Worm (Caenorhabditis elegans) whole organism, mixed stage, embryonic: ENCODE results near the gene imp-2.

Experiments
- M03D4.4 ChIP-seq: sonication (generic microtip); optimal IDR thresholded peaks from 2 replicates; lab custom pipeline; 2017; ENCODE audit warnings: mild to moderate bottlenecking, missing genetic modification characterization, missing compliant biosample characterization
- bed-3 ChIP-seq: fragments of 200-800 bp; sonication (Bioruptor generic); optimal IDR thresholded peaks from 3 replicates; lab custom pipeline; 2018; ENCODE audit warnings: mild to moderate bottlenecking, missing genetic modification characterization, moderate library complexity, missing compliant biosample characterization
- ceh-39 ChIP-seq: fragments of 150-350 bp; optimal IDR thresholded peaks from 2 replicates; lab custom pipeline; 2014; ENCODE audit warnings: missing biosample characterization, missing genetic modification characterization
- ceh-43 ChIP-seq: fragments of 200-800 bp; sonication (Bioruptor generic); optimal IDR thresholded peaks from 2 replicates; lab custom pipeline; 2018; ENCODE audit warnings: mild to moderate bottlenecking, missing genetic modification characterization, moderate library complexity, missing compliant biosample characterization
- ceh-83 ChIP-seq: fragments of 200-800 bp; sonication (Bioruptor generic); optimal IDR thresholded peaks from 2 replicates; lab custom pipeline; 2018; ENCODE audit warnings: mild to moderate bottlenecking, missing genetic modification characterization, missing compliant biosample characterization
- ces-1 ChIP-seq: fragments of 150-350 bp; optimal IDR thresholded peaks from 2 replicates; lab custom pipeline; 2014; ENCODE audit warnings: missing biosample characterization, missing genetic modification reagents, missing genetic modification characterization
- drap-1 ChIP-seq: fragments of 200-800 bp; sonication (Bioruptor generic); optimal IDR thresholded peaks from 3 replicates; lab custom pipeline; 2018; ENCODE audit warnings: mild to moderate bottlenecking, missing genetic modification characterization, missing compliant biosample characterization
- elt-1 ChIP-seq: sonication (generic microtip); optimal IDR thresholded peaks from 2 replicates; lab custom pipeline; 2017; ENCODE audit warnings: missing genetic modification characterization, mild to moderate bottlenecking, missing compliant biosample characterization, antibody characterized with exemption, moderate library complexity, borderline replicate concordance; ENCODE audit not compliant: insufficient read depth
- elt-3 ChIP-seq: fragments of 150-350 bp; optimal IDR thresholded peaks from 2 replicates; lab custom pipeline; 2014; ENCODE audit warnings: missing biosample characterization, missing genetic modification characterization
- flh-1 ChIP-seq: fragments of 200-800 bp; sonication (Bioruptor generic); optimal IDR thresholded peaks from 2 replicates; lab custom pipeline; 2018; ENCODE audit warnings: mild to moderate bottlenecking, missing genetic modification characterization, moderate library complexity, missing compliant biosample characterization
- ham-2 ChIP-seq: fragments of 200-800 bp; sonication (Bioruptor generic); optimal IDR thresholded peaks from 2 replicates; lab custom pipeline; 2018; ENCODE audit warnings: mild to moderate bottlenecking, missing genetic modification characterization, missing compliant biosample characterization
- hlh-1 ChIP-seq: fragments of 150-350 bp; optimal IDR thresholded peaks from 2 replicates; lab custom pipeline; 2014; ENCODE audit warnings: missing biosample characterization, missing genetic modification reagents, missing genetic modification characterization
- lin-13 ChIP-seq: fragments of 150-350 bp; optimal IDR thresholded peaks from 2 replicates; lab custom pipeline; 2014; ENCODE audit warnings: missing biosample characterization, missing genetic modification characterization
- lin-32 ChIP-seq: fragments of 200-800 bp; sonication (Bioruptor generic); optimal IDR thresholded peaks from 2 replicates; lab custom pipeline; 2018; ENCODE audit warnings: mild to moderate bottlenecking, missing genetic modification characterization, missing compliant biosample characterization
- lsy-2 ChIP-seq: fragments of 150-350 bp; optimal IDR thresholded peaks from 2 replicates; lab custom pipeline; 2014; ENCODE audit warnings: missing biosample characterization, missing genetic modification characterization
- mab-5 ChIP-seq: fragments of 150-350 bp; optimal IDR thresholded peaks from 2 replicates; lab custom pipeline; 2014; ENCODE audit warnings: missing biosample characterization, missing genetic modification characterization
- mls-2 ChIP-seq: sonication (generic microtip); optimal IDR thresholded peaks from 2 replicates; lab custom pipeline; 2016; ENCODE audit warnings: mild to moderate bottlenecking, missing genetic modification characterization, moderate library complexity, missing compliant biosample characterization
- nhr-12 ChIP-seq: fragments of 150-350 bp; optimal IDR thresholded peaks from 2 replicates; lab custom pipeline; 2014; ENCODE audit warnings: missing biosample characterization, missing genetic modification characterization
- nhr-2 ChIP-seq: fragments of 150-350 bp; optimal IDR thresholded peaks from 2 replicates; lab custom pipeline; 2014; ENCODE audit warnings: missing biosample characterization, missing genetic modification characterization
- nhr-237 ChIP-seq: fragments of 150-350 bp; optimal IDR thresholded peaks from 2 replicates; lab custom pipeline; 2014; ENCODE audit warnings: missing biosample characterization, missing genetic modification characterization
- nhr-76 ChIP-seq: sonication (generic microtip); optimal IDR thresholded peaks from 2 replicates; lab custom pipeline; 2017; ENCODE audit warnings: missing biosample characterization, missing genetic modification characterization
- pha-4 ChIP-seq: fragments of 150-350 bp; optimal IDR thresholded peaks from 2 replicates; lab custom pipeline; 2018; ENCODE audit warnings: missing biosample characterization, missing genetic modification reagents, missing genetic modification characterization
- snpc-4 ChIP-seq: fragments of 150-350 bp; optimal IDR thresholded peaks from 2 replicates; lab custom pipeline; 2014; ENCODE audit warnings: missing biosample characterization, missing genetic modification characterization
- sptf-1 ChIP-seq: sonication (generic microtip); optimal IDR thresholded peaks from 2 replicates; lab custom pipeline; 2017; ENCODE audit warnings: mild to moderate bottlenecking, missing genetic modification characterization, moderate library complexity, missing compliant biosample characterization
- tbx-8 ChIP-seq: fragments of 200-800 bp; sonication (Bioruptor generic); optimal IDR thresholded peaks from 2 replicates; lab custom pipeline; 2018; ENCODE audit warnings: mild to moderate bottlenecking, missing genetic modification characterization, moderate library complexity, missing compliant biosample characterization
- unc-120 ChIP-seq: sonication (generic microtip); optimal IDR thresholded peaks from 2 replicates; lab custom pipeline; 2017; ENCODE audit warnings: missing genetic modification characterization, missing compliant biosample characterization; ENCODE audit not compliant: poor library complexity, severe bottlenecking
- unc-39 ChIP-seq: fragments of 150-350 bp; optimal IDR thresholded peaks from 2 replicates; lab custom pipeline; 2014; ENCODE audit warnings: missing biosample characterization, missing genetic modification characterization
- unc-62 ChIP-seq: fragments of 150-350 bp; optimal IDR thresholded peaks from 2 replicates; lab custom pipeline; 2014; ENCODE audit warnings: missing biosample characterization, missing genetic modification reagents, missing genetic modification characterization
- zip-8 ChIP-seq: fragments of 150-350 bp; optimal IDR thresholded peaks from 2 replicates; lab custom pipeline; 2014; ENCODE audit warnings: missing biosample characterization, missing genetic modification characterization
- ztf-11 ChIP-seq: fragments of 150-350 bp; optimal IDR thresholded peaks from 2 replicates; lab custom pipeline; 2014; ENCODE audit warnings: missing biosample characterization, missing genetic modification characterization

The imp-2 gene

ce11 chrIV:11125604-11126003 lies 6.9 kb upstream of the imp-2 start:
- no peak for TF ChIP-seq unc-39 (tag; lab: Kevin White, UChicago)
- TF ChIP-seq nhr-237, result no peak
- no peak for TF ChIP-seq lin-13 (tag; lab: Kevin White, UChicago)
- TF ChIP-seq nhr-12 (tag; lab: Kevin White, UChicago), result no peak
- no peak for TF ChIP-seq lsy-2 (tag; lab: Kevin White, UChicago)
- no peak for TF ChIP-seq ceh-43
- TF ChIP-seq bed-3, result no peak

ce11 chrIV:11125200-11125599 lies 6.5 kb upstream of the imp-2 start:
- peak; percentile 41 for TF ChIP-seq pha-4 (tag; lab: Kevin White, UChicago)
- peak; percentile 63 for TF ChIP-seq unc-120 (tag; lab: Kevin White, UChicago)
- TF ChIP-seq ceh-39 (tag; lab: Kevin White, UChicago), result no peak
- TF ChIP-seq mls-2 (tag; lab: Kevin White, UChicago), result peak; percentile 46
- TF ChIP-seq M03D4.4 (tag; lab: Kevin White, UChicago), result no peak
- no peak for TF ChIP-seq tbx-8 (GFP tag; lab: Kevin White, UChicago)
- TF ChIP-seq lsy-2 (tag; lab: Kevin White, UChicago), result peak; percentile 43
- TF ChIP-seq lin-13 (tag; lab: Kevin White, UChicago), result peak; percentile 38

- TF ChIP-seq nhr-237 (no peak), lin-13 (tag; lab: Kevin White, UChicago) (no peak), tbx-8 (GFP tag; lab: Kevin White, UChicago) (no peak), unc-120 (tag; lab: Kevin White, UChicago) (no peak), zip-8 (no peak), ceh-43 (no peak), sptf-1 (tag; lab: Kevin White, UChicago) (no peak)
Observed at ce11 chrIV:11124674-11125073, 6.0 kb upstream of the imp-2 start, which contains the start of gene spo-11. Gene spo-11, minus strand, starts transcription at chrIV:11124862.

DNA sequence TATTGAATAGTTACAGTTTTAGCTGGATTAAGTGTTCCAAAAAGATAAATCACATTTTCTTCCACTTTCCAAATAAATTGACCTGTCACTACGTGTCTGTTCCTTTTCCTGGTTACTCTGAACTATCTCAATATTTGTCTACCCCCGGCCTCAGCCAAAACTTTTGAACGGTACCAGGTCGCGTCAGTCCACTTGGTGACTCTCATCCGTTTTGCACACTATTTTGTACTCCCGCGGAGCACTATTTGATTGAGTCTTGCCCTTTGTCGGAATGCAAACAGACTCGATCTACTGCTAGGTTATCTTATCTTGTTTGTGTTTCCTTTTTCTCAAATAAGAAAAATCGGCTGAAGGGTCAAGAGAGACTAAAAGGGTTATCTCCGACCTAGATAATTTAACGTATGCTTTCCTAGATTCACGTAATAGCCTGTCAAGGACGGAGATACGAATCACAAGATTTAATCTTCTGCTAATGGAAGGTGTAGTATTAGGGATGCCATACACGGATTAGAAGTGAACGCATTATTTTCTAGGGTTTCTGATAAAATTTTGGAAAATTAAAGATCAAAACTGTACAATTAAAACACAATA lies 1.4 kb upstream of the imp-2 start:
- TF ChIP-seq ceh-83 (GFP tag; lab: Kevin White, UChicago), result no peak
- no peak for TF ChIP-seq unc-62 (GFP tag; lab: Kevin White, UChicago)
- TF ChIP-seq lin-32 (GFP tag; lab: Kevin White, UChicago), result no peak
- TF ChIP-seq elt-3, result no peak
- no peak for TF ChIP-seq nhr-76 (tag; lab: Kevin White, UChicago)
- TF ChIP-seq elt-1 (tag; lab: Kevin White, UChicago), result peak; percentile 95
- TF ChIP-seq nhr-2 (tag; lab: Kevin White, UChicago), result peak; percentile 50
- TF ChIP-seq zip-8, result no peak
- TF ChIP-seq sptf-1 (tag; lab: Kevin White, UChicago), result no peak
- peak; percentile 10 for TF ChIP-seq pha-4 (tag; lab: Kevin White, UChicago)
- no peak for TF ChIP-seq ztf-11
- no peak for TF ChIP-seq nhr-12 (tag; lab: Kevin White, UChicago)
- TF ChIP-seq nhr-237, result no peak
- no peak for TF ChIP-seq mab-5
- peak; percentile 74 for TF ChIP-seq ham-2 (GFP tag; lab: Kevin White, UChicago)

- no peak for TF ChIP-seq ces-1 (GFP tag; lab: Kevin White, UChicago)
- no peak for TF ChIP-seq flh-1
- TF ChIP-seq pha-4 (tag; lab: Kevin White, UChicago), result no peak
- TF ChIP-seq mab-5, result no peak
- TF ChIP-seq snpc-4, result no peak
- TF ChIP-seq elt-3, result no peak
- no peak for TF ChIP-seq drap-1 (GFP tag; lab: Kevin White, UChicago)
Observed at ce11 chrIV:11112641-11113040, 6.0 kb downstream of the imp-2 start, which contains the start of gene clc-9. Gene clc-9, plus strand, starts transcription at chrIV:11112941.

DNA sequence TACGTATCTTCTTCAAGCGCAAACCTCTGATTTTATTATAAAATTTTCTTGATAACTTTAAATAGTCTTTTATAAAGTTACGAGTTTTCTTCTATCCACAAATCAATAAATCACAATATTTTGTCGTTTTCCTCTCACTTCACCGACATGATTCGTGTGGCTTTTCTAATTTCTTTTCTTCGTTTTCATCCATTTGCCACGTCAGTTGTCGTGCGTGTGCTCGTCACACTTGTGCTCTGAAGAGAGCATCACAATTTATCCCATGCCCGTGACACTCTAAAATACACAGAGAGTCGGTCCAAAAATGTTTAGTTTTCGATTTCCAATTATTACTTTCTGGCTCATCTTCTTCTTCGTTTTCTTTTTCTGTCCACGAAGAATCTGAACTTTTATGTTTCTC lies 6.8 kb downstream of the imp-2 start:
- TF ChIP-seq hlh-1 (tag; lab: Kevin White, UChicago) (peak; percentile 75), nhr-12 (tag; lab: Kevin White, UChicago) (no peak), elt-3 (no peak)
